Worm (Caenorhabditis elegans) whole organism, early embryonic: ENCODE measurements around the gene farl-11.

Experiments
- B0310.2 ChIP-seq: sonication (generic microtip); optimal IDR thresholded peaks from 2 replicates; lab custom pipeline; 2016; ENCODE audit warnings: mild to moderate bottlenecking, missing genetic modification characterization, missing compliant biosample characterization
- F13C5.2 ChIP-seq: sonication (generic microtip); optimal IDR thresholded peaks from 2 replicates; lab custom pipeline; 2017; ENCODE audit warnings: mild to moderate bottlenecking, missing genetic modification characterization, inconsistent platforms, missing compliant biosample characterization
- aly-1 ChIP-seq: sonication (generic microtip); optimal IDR thresholded peaks from 2 replicates; lab custom pipeline; 2016; ENCODE audit warnings: missing genetic modification characterization, missing compliant biosample characterization
- ama-1 ChIP-seq: fragments of 150-350 bp; optimal IDR thresholded peaks from 2 replicates; lab custom pipeline; 2014
- ceh-13 ChIP-seq: fragments of 200-800 bp; sonication (Bioruptor generic); optimal IDR thresholded peaks from 2 replicates; lab custom pipeline; 2018; ENCODE audit warnings: mild to moderate bottlenecking, missing genetic modification characterization, missing compliant biosample characterization
- ceh-36 ChIP-seq: sonication (generic microtip); optimal IDR thresholded peaks from 2 replicates; lab custom pipeline; 2016; ENCODE audit warnings: missing genetic modification characterization, inconsistent platforms, missing compliant biosample characterization
- ets-7 ChIP-seq: sonication (generic microtip); optimal IDR thresholded peaks from 2 replicates; lab custom pipeline; 2016; ENCODE audit warnings: missing genotype, missing genetic modification characterization, missing compliant biosample characterization
- flt-1 ChIP-seq: fragments of 200-800 bp; sonication (Bioruptor generic); IDR thresholded peaks from 2 replicates; pipeline ENCODE4 v1.3.6; 2022; ENCODE audit warnings: missing genetic modification characterization, missing compliant biosample characterization
- hmbx-1 ChIP-seq: sonication (generic microtip); optimal IDR thresholded peaks from 2 replicates; lab custom pipeline; 2016; ENCODE audit warnings: mild to moderate bottlenecking, missing genetic modification characterization, missing compliant biosample characterization
- hmg-4 ChIP-seq: fragments of 200-800 bp; sonication (Bioruptor generic); optimal IDR thresholded peaks from 2 replicates; lab custom pipeline; 2018; ENCODE audit warnings: mild to moderate bottlenecking, missing genetic modification characterization, missing compliant biosample characterization
- hnd-1 ChIP-seq: sonication (generic microtip); optimal IDR thresholded peaks from 2 replicates; lab custom pipeline; 2016; ENCODE audit warnings: missing genetic modification characterization, missing compliant biosample characterization
- pes-1 ChIP-seq: fragments of 200-800 bp; sonication (Bioruptor generic); IDR thresholded peaks from 2 replicates; pipeline ENCODE4 v1.3.6; 2022; ENCODE audit warnings: missing genetic modification reagents, missing genetic modification characterization, missing compliant biosample characterization
- scrt-1 ChIP-seq: fragments of 200-800 bp; sonication (Bioruptor generic); IDR thresholded peaks from 2 replicates; pipeline ENCODE4 v1.3.6; 2022; ENCODE audit warnings: missing genetic modification characterization, missing compliant biosample characterization
- sea-1 ChIP-seq: fragments of 200-800 bp; sonication (Bioruptor generic); conservative IDR thresholded peaks from 2 replicates; pipeline ENCODE4 v1.3.6; 2022; ENCODE audit warnings: missing genetic modification characterization, missing compliant biosample characterization
- tbx-11 ChIP-seq: fragments of 200-800 bp; sonication (Bioruptor generic); IDR thresholded peaks from 2 replicates; pipeline ENCODE4 v1.3.6; 2022; ENCODE audit warnings: missing genetic modification characterization, missing compliant biosample characterization
- tbx-37 ChIP-seq: fragments of 200-800 bp; sonication (Bioruptor generic); conservative IDR thresholded peaks from 2 replicates; pipeline ENCODE4 v1.3.6; 2022; ENCODE audit warnings: missing genetic modification reagents, missing genetic modification characterization, missing compliant biosample characterization
- tra-4 ChIP-seq: sonication (generic microtip); optimal IDR thresholded peaks from 2 replicates; lab custom pipeline; 2017; ENCODE audit warnings: missing genetic modification characterization, missing compliant biosample characterization

farl-11 gene

ce11 chrII:7104794-7105613, at the start of gene farl-11, which contains the start of gene rpl-33:
Gene farl-11 (minus strand): TSS chrII:7105035.
Gene rpl-33 (plus strand): TSS chrII:7105563.
- TF ChIP-seq hnd-1 (tag; lab: Kevin White, UChicago) = no peak
- TF ChIP-seq flt-1 (GFP tag; lab: Robert Waterston, UW) = 0 out of 2 replicates have a peak, but pooled peaks have one; percentile 27
- peak; percentile 51 for TF ChIP-seq F13C5.2 (tag; lab: Kevin White, UChicago)

- TF ChIP-seq aly-1 (tag; lab: Kevin White, UChicago) = no peak
- TF ChIP-seq ama-1 (lab: Kevin White, UChicago) = no peak
- TF ChIP-seq tbx-37 (GFP tag; lab: Robert Waterston, UW) = peak; percentile 33; the same call in 1 of the 2 replicates
- no peak; the same call in 1 of the 2 replicates for TF ChIP-seq sea-1
- peak; percentile 48; the same call in 1 of the 2 replicates for TF ChIP-seq tbx-11
- peak; percentile 19 for TF ChIP-seq hmbx-1 (tag; lab: Kevin White, UChicago)
- TF ChIP-seq ets-7 (tag; lab: Kevin White, UChicago) = no peak
- peak; percentile 64; the same call in 1 of the 2 replicates for TF ChIP-seq flt-1 (GFP tag; lab: Robert Waterston, UW)
- TF ChIP-seq hmg-4 (GFP tag; lab: Kevin White, UChicago) = peak; percentile 46
- TF ChIP-seq scrt-1 (GFP tag; lab: Robert Waterston, UW) = peak; percentile 58; the same call in 1 of the 2 replicates
- peak; percentile 89 for TF ChIP-seq F13C5.2 (tag; lab: Kevin White, UChicago)
- TF ChIP-seq ceh-36 (tag; lab: Kevin White, UChicago) = peak; percentile 39
- TF ChIP-seq tra-4 = no peak
- no peak for TF ChIP-seq ceh-13 (GFP tag; lab: Kevin White, UChicago)
- TF ChIP-seq pes-1 = peak; percentile 77
- TF ChIP-seq hnd-1 (tag; lab: Kevin White, UChicago) = peak; percentile 1
- TF ChIP-seq B0310.2 (tag; lab: Kevin White, UChicago) = no peak
Measured at ce11 chrII:7151969-7152631, 47.3 kb upstream of the farl-11 start, which contains the start of gene fust-1. Gene fust-1 (plus strand): TSS chrII:7152581.

ce11 chrII:7148099-7148498, 43.3 kb upstream of the farl-11 start, which contains the start of gene T07F8.1:
Gene T07F8.1 (plus strand): TSS chrII:7148399.
- TF ChIP-seq flt-1 (GFP tag; lab: Robert Waterston, UW) (no peak), ceh-13 (GFP tag; lab: Kevin White, UChicago) (no peak), hmg-4 (GFP tag; lab: Kevin White, UChicago) (no peak), tra-4 (no peak), tbx-37 (GFP tag; lab: Robert Waterston, UW) (no peak), sea-1 (no peak), hmbx-1 (tag; lab: Kevin White, UChicago) (no peak), hnd-1 (tag; lab: Kevin White, UChicago) (no peak), ama-1 (lab: Kevin White, UChicago) (no peak)

ce11 chrII:7147550-7147949, 42.7 kb upstream of the farl-11 start:
- TF ChIP-seq sea-1 (no peak), F13C5.2 (tag; lab: Kevin White, UChicago) (no peak), B0310.2 (tag; lab: Kevin White, UChicago) (no peak), tbx-37 (GFP tag; lab: Robert Waterston, UW) (no peak), ceh-13 (GFP tag; lab: Kevin White, UChicago) (no peak), scrt-1 (GFP tag; lab: Robert Waterston, UW) (no peak), ets-7 (tag; lab: Kevin White, UChicago) (no peak), hnd-1 (tag; lab: Kevin White, UChicago) (no peak), flt-1 (GFP tag; lab: Robert Waterston, UW) (no peak), ceh-36 (tag; lab: Kevin White, UChicago) (no peak), hmg-4 (GFP tag; lab: Kevin White, UChicago) (no peak), tra-4 (no peak), aly-1 (tag; lab: Kevin White, UChicago) (no peak), tbx-11 (no peak)

ce11 chrII:7146240-7146639, 41.4 kb upstream of the farl-11 start:
- TF ChIP-seq ceh-13 (GFP tag; lab: Kevin White, UChicago) = no peak
- no peak for TF ChIP-seq aly-1 (tag; lab: Kevin White, UChicago)
- no peak for TF ChIP-seq B0310.2 (tag; lab: Kevin White, UChicago)
- no peak for TF ChIP-seq hmbx-1 (tag; lab: Kevin White, UChicago)
- no peak for TF ChIP-seq ama-1 (lab: Kevin White, UChicago)
- TF ChIP-seq scrt-1 (GFP tag; lab: Robert Waterston, UW) = no peak
- TF ChIP-seq ets-7 (tag; lab: Kevin White, UChicago) = no peak
- TF ChIP-seq tra-4 = no peak
- TF ChIP-seq flt-1 (GFP tag; lab: Robert Waterston, UW) = no peak
- no peak for TF ChIP-seq ceh-36 (tag; lab: Kevin White, UChicago)
- no peak for TF ChIP-seq F13C5.2 (tag; lab: Kevin White, UChicago)
- no peak for TF ChIP-seq tbx-11

- TF ChIP-seq tbx-37 (GFP tag; lab: Robert Waterston, UW) = no peak
- TF ChIP-seq flt-1 (GFP tag; lab: Robert Waterston, UW) = no peak
- TF ChIP-seq ama-1 (lab: Kevin White, UChicago) = no peak
- TF ChIP-seq aly-1 (tag; lab: Kevin White, UChicago) = no peak
- TF ChIP-seq B0310.2 (tag; lab: Kevin White, UChicago) = no peak
- no peak for TF ChIP-seq hmg-4 (GFP tag; lab: Kevin White, UChicago)
- TF ChIP-seq ceh-36 (tag; lab: Kevin White, UChicago) = no peak
- no peak for TF ChIP-seq F13C5.2 (tag; lab: Kevin White, UChicago)
- TF ChIP-seq ceh-13 (GFP tag; lab: Kevin White, UChicago) = no peak
- no peak for TF ChIP-seq tbx-11
- no peak for TF ChIP-seq pes-1
Measured at ce11 chrII:7144307-7144706, 39.5 kb upstream of the farl-11 start, which contains the start of gene npr-31. Gene npr-31 (plus strand): TSS chrII:7144607.
